Worm (Caenorhabditis elegans) whole organism, L3 larva: ENCODE data around the gene srbc-75.

ENCODE experiments used
- ama-1 ChIP-seq: fragments of 150-350 bp; optimal IDR thresholded peaks from 2 replicates; lab custom pipeline; 2018
- fos-1 ChIP-seq: fragments of 150-350 bp; optimal IDR thresholded peaks from 2 replicates; lab custom pipeline; 2014; ENCODE audit warnings: missing biosample characterization, missing genetic modification characterization
- jun-1 ChIP-seq: fragments of 150-350 bp; optimal IDR thresholded peaks from 2 replicates; lab custom pipeline; 2014; ENCODE audit warnings: missing biosample characterization, missing genetic modification reagents, missing genetic modification characterization
- nhr-77 ChIP-seq: fragments of 150-350 bp; optimal IDR thresholded peaks from 2 replicates; lab custom pipeline; 2014; ENCODE audit warnings: missing biosample characterization, missing genetic modification characterization

- TF ChIP-seq fos-1 (tag; lab: Kevin White, UChicago) (no peak), ama-1 (lab: Kevin White, UChicago) (no peak), nhr-77 (no peak), jun-1 (tag; lab: Kevin White, UChicago) (no peak)
Measured at ce11 chrV:15241259-15241658, 12.4 kb upstream of the srbc-75 start, which contains the start of gene chil-12.
